Fruit fly (Drosophila melanogaster) whole organism, adult: ENCODE measurements around the gene CG17193.

Experiments used
- CG11617 ChIP-seq: fragments of 200-800 bp; sonication (Bioruptor generic); optimal IDR thresholded peaks from 2 replicates; lab custom pipeline; 2017; ENCODE audit warnings: mild to moderate bottlenecking, missing biosample characterization, missing genetic modification reagents, missing genetic modification characterization
- CG12768 ChIP-seq: fragments of 200-800 bp; sonication (Bioruptor generic); optimal IDR thresholded peaks from 2 replicates; lab custom pipeline; 2017; ENCODE audit warnings: missing biosample characterization, missing genetic modification characterization, mild to moderate bottlenecking, moderate library complexity, missing genetic modification reagents
- CG14711 ChIP-seq: fragments of 200-800 bp; sonication (Bioruptor generic); optimal IDR thresholded peaks from 2 replicates; lab custom pipeline; 2018; ENCODE audit warnings: missing biosample characterization, mild to moderate bottlenecking, missing genetic modification characterization, moderate library complexity
- CG1620 ChIP-seq: fragments of 200-800 bp; sonication (Bioruptor generic); optimal IDR thresholded peaks from 2 replicates; lab custom pipeline; 2016; ENCODE audit warnings: missing biosample characterization, missing genetic modification characterization
- CG33017 ChIP-seq: fragments of 200-800 bp; sonication (Bioruptor generic); optimal IDR thresholded peaks from 2 replicates; lab custom pipeline; 2018; ENCODE audit warnings: missing biosample characterization, mild to moderate bottlenecking, missing genetic modification characterization, moderate library complexity
- CG5204 ChIP-seq: fragments of 200-800 bp; sonication (Bioruptor generic); optimal IDR thresholded peaks from 2 replicates; lab custom pipeline; 2016; ENCODE audit warnings: missing biosample characterization, missing genetic modification characterization
- CG7045 ChIP-seq: fragments of 200-800 bp; sonication (Bioruptor generic); optimal IDR thresholded peaks from 2 replicates; lab custom pipeline; 2017; ENCODE audit warnings: missing biosample characterization, mild to moderate bottlenecking, missing genetic modification characterization
- CG7101 ChIP-seq: fragments of 200-800 bp; sonication (Bioruptor generic); optimal IDR thresholded peaks from 2 replicates; lab custom pipeline; 2018; ENCODE audit warnings: missing biosample characterization, mild to moderate bottlenecking, missing genetic modification characterization, moderate library complexity
- Clk ChIP-seq: fragments of 200-800 bp; sonication (Bioruptor generic); optimal IDR thresholded peaks from 2 replicates; lab custom pipeline; 2017; ENCODE audit warnings: missing biosample characterization, missing genetic modification characterization
- Crg-1 ChIP-seq: fragments of 200-800 bp; sonication (Bioruptor generic); optimal IDR thresholded peaks from 2 replicates; lab custom pipeline; 2016; ENCODE audit warnings: missing biosample characterization, missing genetic modification characterization
- Hr96 ChIP-seq: fragments of 200-800 bp; sonication (Bioruptor generic); optimal IDR thresholded peaks from 2 replicates; lab custom pipeline; 2016; ENCODE audit warnings: missing biosample characterization, missing genetic modification characterization
- Mnt ChIP-seq: fragments of 200-800 bp; sonication (Bioruptor generic); optimal IDR thresholded peaks from 2 replicates; lab custom pipeline; 2016; ENCODE audit warnings: missing biosample characterization, mild to moderate bottlenecking, missing genetic modification characterization
- bab1 ChIP-seq: fragments of 200-800 bp; sonication (Bioruptor generic); optimal IDR thresholded peaks from 3 replicates; lab custom pipeline; 2019; ENCODE audit warnings: missing biosample characterization, mild to moderate bottlenecking, missing genetic modification characterization, moderate library complexity
- cic ChIP-seq: fragments of 200-800 bp; sonication (Bioruptor generic); optimal IDR thresholded peaks from 2 replicates; lab custom pipeline; 2017; ENCODE audit warnings: missing biosample characterization, mild to moderate bottlenecking, missing genetic modification characterization, moderate library complexity
- cnc ChIP-seq, 2 experiments: fragments of >200 bp; optimal IDR thresholded peaks; 2 replicates each; lab custom pipeline; 2017
- kay ChIP-seq: fragments of 200-800 bp; sonication (Bioruptor generic); peaks from one replicate; lab custom pipeline; 2016; ENCODE audit warnings: missing biosample characterization, missing genetic modification characterization, borderline replicate concordance
- ovo ChIP-seq: fragments of 200-800 bp; sonication (Bioruptor generic); optimal IDR thresholded peaks from 2 replicates; lab custom pipeline; 2016; ENCODE audit warnings: missing biosample characterization, missing genetic modification characterization
- pad ChIP-seq: fragments of 200-800 bp; sonication (Bioruptor generic); optimal IDR thresholded peaks from 3 replicates; lab custom pipeline; 2017; ENCODE audit warnings: missing biosample characterization, missing genetic modification characterization, mild to moderate bottlenecking, moderate library complexity, missing genetic modification reagents
- tj ChIP-seq: fragments of 200-800 bp; sonication (Bioruptor generic); optimal IDR thresholded peaks from 3 replicates; lab custom pipeline; 2017; ENCODE audit warnings: missing biosample characterization, mild to moderate bottlenecking, missing genetic modification characterization, moderate library complexity
- toe ChIP-seq: fragments of 200-800 bp; sonication (Bioruptor generic); optimal IDR thresholded peaks from 2 replicates; lab custom pipeline; 2016; ENCODE audit warnings: missing biosample characterization, missing genetic modification characterization

The CG17193 gene

DNA sequence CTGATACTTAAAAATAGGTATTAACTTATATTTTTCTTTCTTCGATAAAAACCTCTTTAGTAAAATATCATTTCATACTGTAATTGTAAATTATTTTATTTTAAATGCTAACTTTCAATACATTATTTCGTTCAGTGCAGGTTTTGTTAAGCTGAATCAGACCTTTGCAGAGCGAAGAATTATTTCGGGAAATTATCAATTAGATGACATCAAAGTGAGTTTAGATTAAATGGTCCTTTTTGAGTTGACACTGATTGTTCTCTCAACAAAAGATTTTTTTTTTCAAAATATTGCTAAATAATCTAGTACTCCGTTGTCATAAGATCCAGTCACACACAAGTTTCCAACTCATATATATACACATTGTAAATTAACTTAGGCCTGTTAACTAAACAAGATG, 13.4 kb downstream of the CG17193 start, which contains the start of the genes CG33934 and Indy-2:
Gene CG33934 (plus strand): TSS at position 301 of the 400 bp plus-strand sequence.
Gene Indy-2 (plus strand): TSS at position 301 of the 400 bp plus-strand sequence.
- TF ChIP-seq CG14711 (tag; lab: Kevin White, UChicago): no peak
- no peak for TF ChIP-seq pad (GFP tag; lab: Kevin White, UChicago)
- no peak for TF ChIP-seq CG33017
- no peak for TF ChIP-seq CG5204 (GFP tag; lab: Kevin White, UChicago)
- TF ChIP-seq CG7045 (GFP tag; lab: Kevin White, UChicago): no peak
- TF ChIP-seq CG11617 (GFP tag; lab: Kevin White, UChicago): no peak
- TF ChIP-seq Crg-1: no peak
- TF ChIP-seq kay (GFP tag; lab: Kevin White, UChicago): no peak
- no peak for TF ChIP-seq toe (GFP tag; lab: Kevin White, UChicago)
- TF ChIP-seq Mnt: no peak

DNA sequence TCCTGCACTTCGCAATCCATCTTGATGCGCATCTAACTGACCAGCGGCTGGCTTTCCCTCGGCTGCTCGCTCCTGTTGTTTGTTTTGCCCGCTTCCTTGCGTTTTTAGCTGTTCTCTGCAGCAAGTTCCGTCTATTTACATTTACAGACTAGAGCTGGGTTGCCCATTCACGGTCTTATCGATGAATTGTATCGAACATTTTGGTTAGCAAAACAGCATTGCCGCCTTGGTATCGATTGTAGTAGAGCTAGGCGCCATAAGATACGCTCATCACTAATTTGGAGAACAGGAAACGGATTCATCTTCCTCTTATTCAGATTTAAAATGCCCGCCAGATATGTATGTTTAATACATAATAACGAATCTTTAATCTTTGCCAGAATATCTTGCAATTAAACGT, 20.0 kb downstream of the CG17193 start, which contains the start of gene Regnase-1:
Gene Regnase-1 (minus strand): TSS at position 170 of the 400 bp plus-strand sequence.
- peak; percentile 78 for TF ChIP-seq Mnt
- peak; percentile 78 for TF ChIP-seq pad (GFP tag; lab: Kevin White, UChicago)
- peak; percentile 81 for TF ChIP-seq CG12768 (GFP tag; lab: Kevin White, UChicago)
- peak; percentile 83 for TF ChIP-seq CG14711 (tag; lab: Kevin White, UChicago)
- TF ChIP-seq cic (GFP tag; lab: Kevin White, UChicago): peak; percentile 62
- peak; percentile 72 for TF ChIP-seq toe (GFP tag; lab: Kevin White, UChicago)
- peak; percentile 63 for TF ChIP-seq tj (GFP tag; lab: Kevin White, UChicago)
- peak; percentile 92 for TF ChIP-seq CG7101 (tag; lab: Kevin White, UChicago)
- peak; percentile 91 for TF ChIP-seq CG7045 (GFP tag; lab: Kevin White, UChicago)
- TF ChIP-seq Hr96 (GFP tag; lab: Kevin White, UChicago): peak; percentile 87
- TF ChIP-seq CG1620: peak; percentile 89
- no peak for TF ChIP-seq cnc (optimal IDR thresholded peaks at IDR 0.05; lab: Kevin White, UChicago)
- peak; percentile 81 for TF ChIP-seq ovo
- TF ChIP-seq kay (GFP tag; lab: Kevin White, UChicago): no peak
- TF ChIP-seq Clk (GFP tag; lab: Kevin White, UChicago): peak; percentile 22
- peak; percentile 85 for TF ChIP-seq Crg-1
- peak; percentile 96 for TF ChIP-seq bab1
- TF ChIP-seq CG11617 (GFP tag; lab: Kevin White, UChicago): peak; percentile 90
- TF ChIP-seq CG5204 (GFP tag; lab: Kevin White, UChicago): peak; percentile 63
- TF ChIP-seq CG33017: peak; percentile 83

DNA sequence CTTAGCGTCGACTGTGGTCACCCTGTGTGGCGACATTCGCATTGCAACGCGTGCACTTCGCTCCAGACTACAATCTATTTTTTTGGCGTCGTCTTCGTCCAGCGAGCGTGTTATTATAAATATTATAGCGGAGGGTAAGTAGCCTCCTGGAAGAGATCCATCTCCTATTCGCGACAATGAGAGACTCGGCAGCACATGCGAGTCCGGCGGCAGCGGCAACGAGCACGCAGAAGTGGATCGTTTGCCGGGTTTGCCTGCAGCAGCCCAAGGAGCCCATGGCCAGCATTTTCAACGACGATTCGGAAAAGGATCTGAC, 24.2 kb downstream of the CG17193 start, which contains the start of gene idc:
Gene idc (plus strand): TSS at position 60 of the 316 bp plus-strand sequence.
- TF ChIP-seq CG11617 (GFP tag; lab: Kevin White, UChicago) (peak; percentile 59), cic (GFP tag; lab: Kevin White, UChicago) (no peak)

DNA sequence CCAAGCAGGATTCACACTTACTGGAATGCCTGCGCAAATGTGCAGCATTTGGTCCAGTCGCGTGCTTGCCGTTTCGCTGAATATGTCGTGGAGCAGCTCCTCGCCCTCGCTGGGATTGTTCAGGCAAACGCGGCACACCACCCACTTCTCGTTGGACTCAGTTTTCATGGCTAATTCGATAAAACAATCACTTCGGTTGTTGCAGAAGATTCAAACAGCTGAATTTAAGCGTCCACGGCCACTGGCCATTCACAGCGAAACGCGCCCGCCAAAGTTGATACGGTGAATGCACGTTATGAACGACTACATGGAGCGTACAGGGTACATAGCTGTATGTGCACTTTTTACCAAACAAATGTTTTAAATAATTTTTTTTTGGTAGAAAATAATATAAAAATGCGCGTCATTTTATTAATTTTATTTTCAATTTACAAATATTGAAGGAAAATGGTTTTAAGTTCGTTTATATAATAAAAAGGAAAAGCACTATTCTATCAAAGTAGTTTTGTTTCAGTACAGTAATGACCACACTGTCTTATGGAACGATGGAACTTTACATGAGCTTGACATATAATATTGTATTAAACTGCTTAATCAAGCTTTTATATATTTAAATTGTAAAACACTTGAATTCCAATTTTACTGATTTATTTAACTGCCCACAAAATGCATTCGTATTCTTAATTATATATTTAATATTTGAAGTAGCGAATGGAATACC, 24.7 kb downstream of the CG17193 start, which contains the start of gene trem:
Gene trem (minus strand): TSS at position 267 of the 721 bp plus-strand sequence.
- peak; percentile 67 for TF ChIP-seq Clk (GFP tag; lab: Kevin White, UChicago)
- TF ChIP-seq ovo: peak; percentile 33
- TF ChIP-seq CG14711 (tag; lab: Kevin White, UChicago): peak; percentile 58
- TF ChIP-seq toe (GFP tag; lab: Kevin White, UChicago): peak; percentile 86
- no peak for TF ChIP-seq bab1
- TF ChIP-seq CG12768 (GFP tag; lab: Kevin White, UChicago): peak; percentile 77
- TF ChIP-seq CG5204 (GFP tag; lab: Kevin White, UChicago): peak; percentile 72
- peak; percentile 59 for TF ChIP-seq CG1620
- peak; percentile 54 for TF ChIP-seq tj (GFP tag; lab: Kevin White, UChicago)
- TF ChIP-seq CG7101 (tag; lab: Kevin White, UChicago): peak; percentile 76
- TF ChIP-seq cic (GFP tag; lab: Kevin White, UChicago): peak; percentile 1
- TF ChIP-seq cnc (optimal IDR thresholded peaks at IDR 0.05; lab: Kevin White, UChicago): no peak
- peak; percentile 55 for TF ChIP-seq Crg-1
- TF ChIP-seq CG7045 (GFP tag; lab: Kevin White, UChicago): peak; percentile 79
- TF ChIP-seq Hr96 (GFP tag; lab: Kevin White, UChicago): peak; percentile 42
- TF ChIP-seq CG33017: peak; percentile 54
- no peak for TF ChIP-seq kay (GFP tag; lab: Kevin White, UChicago)
- TF ChIP-seq pad (GFP tag; lab: Kevin White, UChicago): peak; percentile 65
- peak; percentile 85 for TF ChIP-seq CG11617 (GFP tag; lab: Kevin White, UChicago)
- peak; percentile 49 for TF ChIP-seq Mnt

DNA sequence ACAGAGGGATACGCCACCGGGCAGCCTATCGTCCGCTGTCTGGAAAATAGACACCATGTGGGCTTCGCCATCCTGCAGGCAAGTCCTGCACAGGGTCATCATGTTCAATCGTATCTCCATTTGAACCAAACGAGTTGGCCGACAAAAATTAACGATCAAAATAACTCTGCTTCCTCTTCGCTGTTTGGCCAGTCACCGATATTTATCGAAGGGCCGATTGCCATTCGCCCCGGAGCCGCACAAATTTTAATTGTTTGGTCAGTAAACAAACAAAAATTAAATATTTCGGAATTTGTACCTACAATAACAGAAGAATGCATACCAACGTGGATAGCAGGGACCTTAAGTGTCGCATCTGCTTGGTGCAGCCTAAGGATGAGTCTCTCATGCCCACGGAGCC, 28.1 kb downstream of the CG17193 start, which contains the start of the genes CG4424 and CG4854:
Gene CG4424 (minus strand): TSS at position 200 of the 400 bp plus-strand sequence.
Gene CG4854 (plus strand): TSS at position 218 of the 400 bp plus-strand sequence.
- no peak for TF ChIP-seq CG5204 (GFP tag; lab: Kevin White, UChicago)
- no peak for TF ChIP-seq CG14711 (tag; lab: Kevin White, UChicago)
- TF ChIP-seq ovo: no peak
- no peak for TF ChIP-seq CG11617 (GFP tag; lab: Kevin White, UChicago)
- TF ChIP-seq CG12768 (GFP tag; lab: Kevin White, UChicago): no peak
- TF ChIP-seq kay (GFP tag; lab: Kevin White, UChicago): no peak
- TF ChIP-seq tj (GFP tag; lab: Kevin White, UChicago): no peak
- TF ChIP-seq pad (GFP tag; lab: Kevin White, UChicago): no peak
- TF ChIP-seq CG33017: no peak
- TF ChIP-seq CG1620: no peak
